Worm (Caenorhabditis elegans): ENCODE data around the gene C38C3.3.

C38C3.3 gene

DNA sequence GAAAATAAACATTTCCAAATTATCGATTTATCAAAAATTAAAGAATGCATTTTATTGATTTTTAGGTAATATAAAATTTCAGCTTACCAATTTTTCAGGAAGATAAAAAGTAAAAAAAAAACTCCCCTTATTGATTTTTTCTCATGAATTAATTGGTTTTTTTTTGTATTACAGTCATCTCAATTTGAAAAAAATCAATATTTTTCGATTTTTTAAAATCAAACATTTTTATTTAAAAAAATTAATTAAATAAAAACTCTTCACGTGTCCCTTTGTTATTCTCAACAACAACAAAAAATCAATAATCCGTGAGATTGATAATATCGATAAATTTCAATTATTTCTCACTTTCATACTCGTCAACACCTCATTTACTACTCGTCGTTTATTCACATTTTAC is at the start of gene C38C3.3:
C38C3.3 (plus strand) TSS at position 301 of the 400 bp plus-strand sequence.
- TF ChIP-seq C08G9.2 (tag; optimal IDR thresholded peaks at IDR 0.05) (no peak), F13H6.1 (tag; optimal IDR thresholded peaks at IDR 0.05) (no peak), pax-1 (tag; optimal IDR thresholded peaks at IDR 0.05) (no peak), unc-42 (tag; optimal IDR thresholded peaks at IDR 0.05) (no peak), ceh-18 (tag; optimal IDR thresholded peaks at IDR 0.05) (no peak), ceh-2 (tag; optimal IDR thresholded peaks at IDR 0.05) (no peak), hlh-6 (tag; optimal IDR thresholded peaks at IDR 0.05) (no peak), madf-2 (tag; optimal IDR thresholded peaks at IDR 0.05) (no peak), dve-1 (tag; optimal IDR thresholded peaks at IDR 0.05) (no peak), sdc-2 (tag; optimal IDR thresholded peaks at IDR 0.05) (no peak), gmeb-2 (tag; optimal IDR thresholded peaks at IDR 0.05) (no peak), ama-1 (optimal IDR thresholded peaks at IDR 0.05) (no peak), eyg-1 (tag; optimal IDR thresholded peaks at IDR 0.05) (no peak), tbx-7 (tag; optimal IDR thresholded peaks at IDR 0.05) (no peak), ceh-48 (tag; optimal IDR thresholded peaks at IDR 0.05) (no peak), ceh-30 (tag; optimal IDR thresholded peaks at IDR 0.05) (no peak)

DNA sequence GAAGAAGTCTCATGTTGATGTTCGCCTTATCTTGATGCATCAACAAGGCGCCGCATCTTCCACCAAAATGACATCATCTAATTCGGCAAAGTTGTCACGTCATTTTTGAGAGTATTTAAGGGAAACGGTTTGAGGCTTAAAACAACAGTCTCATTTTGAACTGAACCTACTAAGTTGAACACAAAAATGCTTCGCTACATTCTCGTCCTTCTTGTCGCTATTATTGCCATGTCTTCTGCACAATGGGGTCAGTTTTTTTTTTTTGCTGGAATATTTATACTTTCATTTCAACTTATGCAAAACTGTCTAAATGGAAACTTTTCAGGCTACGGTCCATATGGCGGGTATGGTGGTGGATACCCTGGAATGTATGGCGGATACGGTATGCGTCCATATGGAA is 48.4 kb upstream of the C38C3.3 start, which contains the start of gene cnc-4:
cnc-4 (plus strand) TSS at position 117 of the 400 bp plus-strand sequence.
- TF ChIP-seq ceh-19 (GFP tag; optimal IDR thresholded peaks at IDR 0.05): no peak
- no peak for TF ChIP-seq sox-2 (GFP tag; IDR thresholded peaks at IDR 0.05)
- no peak for TF ChIP-seq ceh-24 (tag; optimal IDR thresholded peaks at IDR 0.05)
- no peak for TF ChIP-seq C08G9.2 (tag; optimal IDR thresholded peaks at IDR 0.05)
- TF ChIP-seq pag-3 (tag; optimal IDR thresholded peaks at IDR 0.05; ENCODE audit: borderline replicate concordance): no peak
- no peak for TF ChIP-seq rnt-1 (tag; optimal IDR thresholded peaks at IDR 0.05)
- TF ChIP-seq pha-4 (tag; optimal IDR thresholded peaks at IDR 0.05): no peak
- no peak for TF ChIP-seq C38D4.7 (GFP tag; optimal IDR thresholded peaks at IDR 0.05)
- no peak for TF ChIP-seq pat-9 (tag; optimal IDR thresholded peaks at IDR 0.05)
- no peak for TF ChIP-seq hlh-15 (tag; optimal IDR thresholded peaks at IDR 0.05)
- TF ChIP-seq ttx-3 (tag; optimal IDR thresholded peaks at IDR 0.05): no peak
- no peak for TF ChIP-seq unc-42 (tag; optimal IDR thresholded peaks at IDR 0.05)
- no peak for TF ChIP-seq elt-4 (tag; optimal IDR thresholded peaks at IDR 0.05)
- TF ChIP-seq dve-1 (tag; optimal IDR thresholded peaks at IDR 0.05): no peak
- no peak for TF ChIP-seq ceh-22 (tag; optimal IDR thresholded peaks at IDR 0.05)
- no peak for TF ChIP-seq ceh-14 (tag; optimal IDR thresholded peaks at IDR 0.05)
- TF ChIP-seq pax-1 (tag; optimal IDR thresholded peaks at IDR 0.05): no peak

DNA sequence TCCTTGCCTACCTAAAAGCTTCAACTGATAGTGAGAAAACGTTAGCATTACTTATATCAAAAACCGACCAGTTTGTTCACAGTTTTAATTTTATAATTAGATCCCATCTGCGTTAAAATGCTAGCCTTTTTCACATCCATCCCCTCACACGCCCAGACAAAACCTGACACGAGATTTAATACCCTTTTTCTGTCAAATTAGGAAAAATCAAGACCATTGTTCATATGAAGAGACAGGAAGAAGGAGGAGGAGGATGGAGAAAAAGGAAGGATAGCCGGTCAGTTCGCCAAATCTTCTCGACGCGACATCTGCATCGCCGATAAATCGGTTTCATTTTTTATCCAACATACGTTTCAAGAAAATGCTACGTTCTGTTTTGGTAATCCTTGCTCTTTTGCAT is 47.7 kb upstream of the C38C3.3 start, which contains the start of gene cnc-3:
cnc-3 (plus strand) TSS at position 281 of the 400 bp plus-strand sequence.
- TF ChIP-seq ceh-24 (tag; optimal IDR thresholded peaks at IDR 0.05) (no peak), C38D4.7 (GFP tag; optimal IDR thresholded peaks at IDR 0.05) (no peak), hlh-30 (tag; optimal IDR thresholded peaks at IDR 0.05; ENCODE audit: insufficient read depth) (no peak), pros-1 (tag; optimal IDR thresholded peaks at IDR 0.05) (no peak), nhr-232 (tag; optimal IDR thresholded peaks at IDR 0.05) (no peak), ceh-18 (tag; optimal IDR thresholded peaks at IDR 0.05) (no peak), dmd-4 (tag; optimal IDR thresholded peaks at IDR 0.05; ENCODE audit: borderline replicate concordance) (no peak), nfya-1 (tag; optimal IDR thresholded peaks at IDR 0.05) (no peak), ceh-48 (tag; optimal IDR thresholded peaks at IDR 0.05) (no peak), unc-42 (tag; optimal IDR thresholded peaks at IDR 0.05) (no peak), ceh-6 (GFP tag; optimal IDR thresholded peaks at IDR 0.05) (no peak), npax-4 (tag; optimal IDR thresholded peaks at IDR 0.05) (no peak), che-1 (tag; optimal IDR thresholded peaks at IDR 0.05) (no peak), sdc-2 (tag; optimal IDR thresholded peaks at IDR 0.05) (no peak), sox-2 (GFP tag; IDR thresholded peaks at IDR 0.05) (no peak), ceh-19 (GFP tag; optimal IDR thresholded peaks at IDR 0.05) (no peak)

DNA sequence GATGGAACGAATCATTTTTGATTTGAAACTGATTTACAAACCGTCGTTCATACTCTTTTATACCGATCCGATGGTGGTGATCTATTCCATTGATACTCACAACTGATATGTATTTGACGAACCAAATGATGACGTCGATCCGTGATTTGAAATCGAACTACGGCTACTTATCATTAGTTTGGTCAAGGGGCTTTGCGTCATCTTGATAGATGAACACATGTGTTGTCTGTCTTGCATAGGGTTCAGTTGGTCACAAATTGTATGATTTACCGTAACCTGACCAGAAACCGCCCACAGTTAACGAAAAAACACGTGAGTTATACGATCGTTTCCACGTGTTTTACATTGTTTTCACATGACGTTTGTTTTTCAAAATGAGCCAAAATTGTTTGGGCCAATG is 45.3 kb upstream of the C38C3.3 start, which contains the start of gene cnc-2:
cnc-2 (minus strand) TSS at position 24 of the 400 bp plus-strand sequence.
- TF ChIP-seq syd-9 (tag; optimal IDR thresholded peaks at IDR 0.05): no peak
- TF ChIP-seq dve-1 (tag; optimal IDR thresholded peaks at IDR 0.05): no peak
- TF ChIP-seq gmeb-2 (tag; optimal IDR thresholded peaks at IDR 0.05): no peak
- TF ChIP-seq pqm-1 (tag; optimal IDR thresholded peaks at IDR 0.05): no peak
- no peak for TF ChIP-seq tbx-2 (tag; optimal IDR thresholded peaks at IDR 0.05)
- TF ChIP-seq sdc-2 (tag; optimal IDR thresholded peaks at IDR 0.05): no peak
- no peak for TF ChIP-seq ahr-1 (tag; optimal IDR thresholded peaks at IDR 0.05)

All from whole organism, late embryonic.